Worm (Caenorhabditis elegans) whole organism, L3 larva: ENCODE measurements around the gene lam-1.

Experiments used
- ama-1 ChIP-seq: fragments of 150-350 bp; optimal IDR thresholded peaks from 2 replicates; lab custom pipeline; 2018
- ceh-16 ChIP-seq: sonication (generic microtip); optimal IDR thresholded peaks from 2 replicates; lab custom pipeline; 2017; ENCODE audit warnings: missing biosample characterization, missing genetic modification characterization
- ceh-82 ChIP-seq: fragments of 150-350 bp; optimal IDR thresholded peaks from 2 replicates; lab custom pipeline; 2014; ENCODE audit warnings: missing biosample characterization, missing genetic modification characterization
- daf-12 ChIP-seq: fragments of 150-350 bp; optimal IDR thresholded peaks from 2 replicates; lab custom pipeline; 2014; ENCODE audit warnings: missing biosample characterization, missing genetic modification reagents, missing genetic modification characterization
- egl-5 ChIP-seq: fragments of 150-350 bp; optimal IDR thresholded peaks from 2 replicates; lab custom pipeline; 2017; ENCODE audit warnings: missing biosample characterization, missing genetic modification reagents, missing genetic modification characterization, inconsistent platforms
- fos-1 ChIP-seq: fragments of 150-350 bp; optimal IDR thresholded peaks from 2 replicates; lab custom pipeline; 2014; ENCODE audit warnings: missing biosample characterization, missing genetic modification characterization
- pqm-1 ChIP-seq: fragments of 150-350 bp; optimal IDR thresholded peaks from 2 replicates; lab custom pipeline; 2017; ENCODE audit warnings: missing biosample characterization, missing genetic modification characterization, inconsistent platforms
- unc-62 ChIP-seq: fragments of 150-350 bp; sonication (generic microtip); optimal IDR thresholded peaks from 4 replicates; lab custom pipeline; 2014; ENCODE audit warnings: missing biosample characterization, missing genetic modification reagents, missing genetic modification characterization
- ztf-4 ChIP-seq: fragments of 150-350 bp; optimal IDR thresholded peaks from 2 replicates; lab custom pipeline; 2014; ENCODE audit warnings: missing biosample characterization, missing genetic modification characterization

DNA sequence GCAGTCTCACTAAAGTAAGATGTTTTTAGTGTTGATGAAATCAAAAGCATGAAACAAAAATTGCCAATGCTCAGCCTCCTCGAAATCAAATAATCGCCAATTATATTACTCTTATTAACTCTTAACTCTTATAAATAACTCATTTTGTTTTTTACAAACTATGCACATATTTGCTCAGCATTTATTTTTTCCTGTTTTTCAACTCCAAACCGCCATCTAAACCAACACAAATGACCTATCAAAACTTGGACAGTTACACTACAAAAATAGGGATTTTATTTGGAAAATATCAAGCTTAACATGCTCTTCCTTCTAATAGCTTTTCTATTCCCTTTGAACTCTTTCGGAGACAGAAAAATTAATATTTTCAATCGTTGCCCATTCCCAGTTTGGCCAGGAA is 55.5 kb downstream of the lam-1 start, which contains the start of gene thn-6:
- no peak for TF ChIP-seq unc-62 (GFP tag; lab: Kevin White, UChicago)
- no peak for TF ChIP-seq ceh-16
- TF ChIP-seq ztf-4 (tag; lab: Kevin White, UChicago): no peak
- no peak for TF ChIP-seq fos-1 (tag; lab: Kevin White, UChicago)
- TF ChIP-seq ama-1 (lab: Kevin White, UChicago): no peak
- TF ChIP-seq pqm-1: no peak
- no peak for TF ChIP-seq egl-5 (tag; lab: Kevin White, UChicago)
- TF ChIP-seq daf-12 (tag; lab: Kevin White, UChicago): no peak
- no peak for TF ChIP-seq ceh-82 (tag; lab: Kevin White, UChicago)
